Worm (Caenorhabditis elegans): ENCODE data around the gene qui-1.

- TF ChIP-seq tbx-37 (GFP tag; conservative IDR thresholded peaks at IDR 0.05) = no peak
- no peak for TF ChIP-seq hmbx-1 (tag; optimal IDR thresholded peaks at IDR 0.05)
- TF ChIP-seq ama-1 (optimal IDR thresholded peaks at IDR 0.05) = no peak
- TF ChIP-seq scrt-1 (GFP tag; IDR thresholded peaks at IDR 0.05) = no peak
- TF ChIP-seq aly-1 (tag; optimal IDR thresholded peaks at IDR 0.05) = no peak
- TF ChIP-seq hnd-1 (tag; optimal IDR thresholded peaks at IDR 0.05) = no peak
- TF ChIP-seq B0310.2 (tag; optimal IDR thresholded peaks at IDR 0.05) = no peak
- TF ChIP-seq ceh-36 (tag; optimal IDR thresholded peaks at IDR 0.05) = no peak
- TF ChIP-seq hmg-4 (GFP tag; optimal IDR thresholded peaks at IDR 0.05) = no peak
These were observed 57.5 kb downstream of the qui-1 start, which contains the start of gene C08F11.3 for ce11 chrIV:13619203-13619602.
